Worm (Caenorhabditis elegans) whole organism, mixed stage, embryonic: ENCODE measurements around the gene prp-19.

Experiments
- blmp-1 ChIP-seq: fragments of 150-350 bp; optimal IDR thresholded peaks from 2 replicates; lab custom pipeline; 2014; ENCODE audit warnings: missing biosample characterization, missing genetic modification characterization
- ceh-83 ChIP-seq: fragments of 200-800 bp; sonication (Bioruptor generic); optimal IDR thresholded peaks from 2 replicates; lab custom pipeline; 2018; ENCODE audit warnings: mild to moderate bottlenecking, missing genetic modification characterization, missing compliant biosample characterization
- elt-3 ChIP-seq: fragments of 150-350 bp; optimal IDR thresholded peaks from 2 replicates; lab custom pipeline; 2014; ENCODE audit warnings: missing biosample characterization, missing genetic modification characterization
- ham-2 ChIP-seq: fragments of 200-800 bp; sonication (Bioruptor generic); optimal IDR thresholded peaks from 2 replicates; lab custom pipeline; 2018; ENCODE audit warnings: mild to moderate bottlenecking, missing genetic modification characterization, missing compliant biosample characterization
- lin-13 ChIP-seq: fragments of 150-350 bp; optimal IDR thresholded peaks from 2 replicates; lab custom pipeline; 2014; ENCODE audit warnings: missing biosample characterization, missing genetic modification characterization
- mep-1 ChIP-seq: fragments of 150-350 bp; optimal IDR thresholded peaks from 2 replicates; lab custom pipeline; 2017; ENCODE audit warnings: missing biosample characterization, missing genetic modification reagents, missing genetic modification characterization, inconsistent platforms
- nhr-12 ChIP-seq: fragments of 150-350 bp; optimal IDR thresholded peaks from 2 replicates; lab custom pipeline; 2014; ENCODE audit warnings: missing biosample characterization, missing genetic modification characterization
- nhr-2 ChIP-seq: fragments of 150-350 bp; optimal IDR thresholded peaks from 2 replicates; lab custom pipeline; 2014; ENCODE audit warnings: missing biosample characterization, missing genetic modification characterization
- nhr-28 ChIP-seq: fragments of 150-350 bp; optimal IDR thresholded peaks from 2 replicates; lab custom pipeline; 2014; ENCODE audit warnings: missing biosample characterization, missing genetic modification characterization
- unc-62 ChIP-seq: fragments of 150-350 bp; optimal IDR thresholded peaks from 2 replicates; lab custom pipeline; 2014; ENCODE audit warnings: missing biosample characterization, missing genetic modification reagents, missing genetic modification characterization
- ztf-11 ChIP-seq: fragments of 150-350 bp; optimal IDR thresholded peaks from 2 replicates; lab custom pipeline; 2014; ENCODE audit warnings: missing biosample characterization, missing genetic modification characterization

ce11 chrIII:5200349-5200748, 28.5 kb upstream of the prp-19 start:
- TF ChIP-seq ham-2 (GFP tag; lab: Kevin White, UChicago) = no peak
- TF ChIP-seq elt-3 (tag; lab: Kevin White, UChicago) = no peak
- TF ChIP-seq ceh-83 (GFP tag; lab: Kevin White, UChicago) = no peak
- TF ChIP-seq nhr-2 (tag; lab: Kevin White, UChicago) = no peak
- no peak for TF ChIP-seq nhr-28 (tag; lab: Kevin White, UChicago)
- TF ChIP-seq unc-62 (GFP tag; lab: Kevin White, UChicago) = no peak
- TF ChIP-seq lin-13 (tag; lab: Kevin White, UChicago) = no peak
- no peak for TF ChIP-seq ztf-11
- no peak for TF ChIP-seq mep-1 (tag; lab: Kevin White, UChicago)
- TF ChIP-seq nhr-12 = no peak
- no peak for TF ChIP-seq blmp-1 (tag; lab: Kevin White, UChicago)
